Fruit fly (Drosophila melanogaster) whole organism, wandering third instar larva: ENCODE data around the gene CG11168.

Source experiments
- Myc ChIP-seq: fragments of >200 bp; optimal IDR thresholded peaks from 2 replicates; lab custom pipeline; 2017
- tai ChIP-seq: sonication (Bioruptor generic); optimal IDR thresholded peaks from 2 replicates; lab custom pipeline; 2016; ENCODE audit warnings: missing biosample characterization, missing genetic modification characterization
- woc ChIP-seq: sonication (Bioruptor generic); optimal IDR thresholded peaks from 2 replicates; lab custom pipeline; 2016; ENCODE audit warnings: missing biosample characterization, mild to moderate bottlenecking, missing genetic modification characterization

DNA sequence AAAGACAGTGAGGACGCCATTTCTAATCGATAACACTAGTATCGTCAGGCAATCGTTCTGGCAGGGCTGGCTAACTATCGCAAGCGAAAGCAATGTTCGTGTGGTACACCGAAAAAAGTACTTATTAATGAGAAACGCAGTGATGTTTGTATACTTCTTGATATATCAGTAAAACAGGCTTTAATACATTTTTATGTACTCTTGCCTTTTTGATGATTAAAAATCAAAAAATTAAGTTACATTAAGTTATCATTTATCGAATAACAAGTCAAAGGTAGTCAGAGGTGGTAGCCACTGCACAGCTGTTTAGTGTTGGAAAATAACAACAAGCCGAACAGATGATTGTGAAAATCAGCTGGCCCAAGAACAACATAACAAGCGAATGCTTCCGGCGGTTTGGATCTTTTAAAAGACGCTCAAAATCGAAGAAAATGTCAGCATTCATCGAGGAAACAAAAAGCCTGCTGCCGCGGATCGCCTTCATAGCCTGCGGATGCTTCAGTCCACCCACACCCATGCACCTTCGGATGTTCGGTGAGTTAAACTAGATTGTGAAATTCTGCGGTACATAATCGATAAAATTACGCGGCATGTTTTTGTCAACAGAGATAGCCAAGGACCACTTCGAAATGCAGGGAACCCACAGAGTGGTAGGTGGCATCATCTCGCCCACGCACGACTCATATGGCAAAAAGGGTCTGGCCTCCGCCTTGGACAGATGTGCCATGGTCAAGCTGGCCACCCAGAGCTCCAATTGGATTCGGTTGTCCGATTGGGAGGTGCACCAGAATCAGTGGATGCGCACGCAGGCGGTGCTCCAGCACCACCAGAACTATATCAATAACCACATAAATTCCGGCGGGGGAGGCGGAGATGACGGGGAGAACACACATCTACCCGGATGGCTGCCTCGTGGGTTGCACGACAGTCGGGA, 27.3 kb downstream of the CG11168 start, which contains the start of the genes ssh and Nmnat:
- TF ChIP-seq Myc (no peak), woc (GFP tag; lab: Kevin White, UChicago) (no peak), tai (GFP tag; lab: Kevin White, UChicago) (no peak)
